Worm (Caenorhabditis elegans): ENCODE measurements around the gene F26H11.4.

Gene F26H11.4

ce11 chrII:14407332-14408270 is 811 bp upstream of the F26H11.4 start (continued):
- TF ChIP-seq ztf-11 (tag; optimal IDR thresholded peaks at IDR 0.05) (no peak), ceh-62 (tag; optimal IDR thresholded peaks at IDR 0.05) (no peak), Y5F2A.4 (GFP tag; optimal IDR thresholded peaks at IDR 0.05) (no peak), zip-11 (GFP tag; IDR thresholded peaks at IDR 0.05) (0 out of 2 replicates have a peak, but pooled peaks have one; percentile 5), lin-39 (tag; optimal IDR thresholded peaks at IDR 0.05) (no peak), lin-29 (GFP tag; IDR thresholded peaks at IDR 0.05) (peak; percentile 69), tra-1 (GFP tag; IDR thresholded peaks at IDR 0.05) (no peak), snpc-4 (tag; optimal IDR thresholded peaks at IDR 0.05) (no peak), duxl-1 (tag; optimal IDR thresholded peaks at IDR 0.05; ENCODE audit: poor library complexity) (peak; percentile 39), mep-1 (tag; optimal IDR thresholded peaks at IDR 0.05) (peak; percentile 51), nhr-11 (tag; optimal IDR thresholded peaks at IDR 0.05) (no peak), nhr-48 (tag; optimal IDR thresholded peaks at IDR 0.05) (peak; percentile 27), ama-1 (optimal IDR thresholded peaks at IDR 0.05) (no peak), set-16 (GFP tag; IDR thresholded peaks at IDR 0.05) (no peak), nhr-25 (tag; optimal IDR thresholded peaks at IDR 0.05; ENCODE audit: borderline replicate concordance, insufficient read depth) (peak; percentile 66), R02D3.7 (tag; optimal IDR thresholded peaks at IDR 0.05) (no peak), F44E2.7 (GFP tag; IDR thresholded peaks at IDR 0.05) (no peak), Y105C5A.15 (GFP tag; IDR thresholded peaks at IDR 0.05) (no peak), Y75B8A.6 (GFP tag; IDR thresholded peaks at IDR 0.05) (no peak), lir-3 (tag; optimal IDR thresholded peaks at IDR 0.05) (peak; percentile 50), lsy-2 (tag; optimal IDR thresholded peaks at IDR 0.05) (peak in 1 of 2 experiments; percentile 81), tag-97 (GFP tag; IDR thresholded peaks at IDR 0.05) (no peak), spr-3 (GFP tag; optimal IDR thresholded peaks at IDR 0.05) (no peak), mxl-3 (GFP tag; optimal IDR thresholded peaks at IDR 0.05) (peak; percentile 32), snpc-1.2 (GFP tag; IDR thresholded peaks at IDR 0.05) (0 out of 2 replicates have a peak, but pooled peaks have one; percentile 40), nhr-77 (tag; optimal IDR thresholded peaks at IDR 0.05) (peak; percentile 68), ceh-32 (tag; optimal IDR thresholded peaks at IDR 0.05; ENCODE audit: poor library complexity) (no peak), gei-8 (GFP tag; optimal IDR thresholded peaks at IDR 0.05) (no peak), ceh-44 (GFP tag; IDR thresholded peaks at IDR 0.05) (no peak), dmd-9 (GFP tag; IDR thresholded peaks at IDR 0.05) (no peak), zag-1 (tag; optimal IDR thresholded peaks at IDR 0.05) (no peak), unc-62 (GFP tag; optimal IDR thresholded peaks at IDR 0.05 in 1 of 2) (no peak), unc-62 (tag; optimal IDR thresholded peaks at IDR 0.05) (no peak), attf-4 (tag; optimal IDR thresholded peaks at IDR 0.05) (no peak), nhr-111 (GFP tag; optimal IDR thresholded peaks at IDR 0.05) (no peak), T26A8.4 (GFP tag; IDR thresholded peaks at IDR 0.05) (peak; percentile 95), F10B5.3 (tag; optimal IDR thresholded peaks at IDR 0.05) (peak; percentile 47), F49E8.2 (tag; optimal IDR thresholded peaks at IDR 0.05; ENCODE audit: borderline replicate concordance) (no peak), madf-9 (GFP tag; conservative IDR thresholded peaks at IDR 0.05) (no peak), pha-4 (GFP tag; IDR thresholded peaks at IDR 0.05) (peak; percentile 75; the same call in 1 of the 2 replicates), pha-4 (tag; optimal IDR thresholded peaks at IDR 0.05) (peak; percentile 68), mxl-2 (GFP tag; conservative IDR thresholded peaks at IDR 0.05) (no peak), lim-7 (GFP tag; IDR thresholded peaks at IDR 0.05) (no peak), jun-1 (tag; optimal IDR thresholded peaks at IDR 0.05) (no peak), nhr-28 (tag; optimal IDR thresholded peaks at IDR 0.05) (no peak), ces-1 (GFP tag; optimal IDR thresholded peaks at IDR 0.05) (no peak), aly-2 (tag; optimal IDR thresholded peaks at IDR 0.05) (no peak), arid-1 (GFP tag; conservative IDR thresholded peaks at IDR 0.05) (0 out of 2 replicates have a peak, but pooled peaks have one; percentile 42), ztf-7 (tag; optimal IDR thresholded peaks at IDR 0.05) (peak; percentile 56), dmd-8 (GFP tag; IDR thresholded peaks at IDR 0.05) (no peak)
